Fruit fly (Drosophila melanogaster) whole organism, embryonic: ENCODE results near the gene mRpS33.

Experiments
- Bdp1 ChIP-seq: fragments of 200-800 bp; sonication (Bioruptor generic); optimal IDR thresholded peaks from 3 replicates; lab custom pipeline; 2016; ENCODE audit warnings: missing biosample characterization, missing genetic modification characterization
- Blimp-1 ChIP-seq: fragments of 200-800 bp; sonication (Bioruptor generic); optimal IDR thresholded peaks from 3 replicates; lab custom pipeline; 2018; ENCODE audit warnings: missing biosample characterization, missing genetic modification characterization, mild to moderate bottlenecking, moderate library complexity, missing genetic modification reagents
- CG11085 ChIP-seq: fragments of 200-800 bp; sonication (Bioruptor generic); IDR thresholded peaks from 2 replicates; pipeline ENCODE4 v1.3.6; 2022; ENCODE audit warnings: missing biosample characterization, missing genetic modification characterization
- CG14667 ChIP-seq: fragments of 200-800 bp; sonication (Bioruptor generic); IDR thresholded peaks from 2 replicates; pipeline ENCODE4 v1.3.6; 2022; ENCODE audit warnings: missing biosample characterization, missing genetic modification characterization
- CG15514 ChIP-seq: fragments of 200-800 bp; sonication (Bioruptor generic); optimal IDR thresholded peaks from 3 replicates; lab custom pipeline; 2017; ENCODE audit warnings: missing biosample characterization, missing genetic modification characterization, mild to moderate bottlenecking, moderate library complexity, missing genetic modification reagents
- CG1602 ChIP-seq: fragments of 200-800 bp; sonication (Bioruptor generic); optimal IDR thresholded peaks from 3 replicates; lab custom pipeline; 2016; ENCODE audit warnings: missing biosample characterization, missing genetic modification characterization
- CG17912 ChIP-seq: fragments of 200-800 bp; sonication (Bioruptor generic); optimal IDR thresholded peaks from 2 replicates; lab custom pipeline; 2018; ENCODE audit warnings: missing biosample characterization, mild to moderate bottlenecking, missing genetic modification characterization
- CG1832 ChIP-seq: fragments of 200-800 bp; sonication (Bioruptor generic); optimal IDR thresholded peaks from 2 replicates; lab custom pipeline; 2017; ENCODE audit warnings: missing biosample characterization, mild to moderate bottlenecking, missing genetic modification characterization, inconsistent platforms
- CG2889 ChIP-seq: fragments of 200-800 bp; sonication (Bioruptor generic); IDR thresholded peaks from 3 replicates; pipeline ENCODE4 v1.3.6; 2022; ENCODE audit warnings: missing biosample characterization, missing genetic modification characterization
- CG30020 ChIP-seq: fragments of 200-800 bp; optimal IDR thresholded peaks from 2 replicates; lab custom pipeline; 2019; ENCODE audit warnings: missing biosample characterization, mild to moderate bottlenecking, missing genetic modification characterization, moderate library complexity
- CG31388 ChIP-seq: fragments of 200-800 bp; sonication (Bioruptor generic); optimal IDR thresholded peaks from 2 replicates; lab custom pipeline; 2016; ENCODE audit warnings: missing biosample characterization, missing genetic modification characterization
- CG34422 ChIP-seq: fragments of 200-800 bp; sonication (Bioruptor generic); IDR thresholded peaks from 3 replicates; pipeline ENCODE4 v1.3.6; 2022; ENCODE audit warnings: missing biosample characterization, missing genetic modification characterization
- CG4360 ChIP-seq: fragments of 200-800 bp; sonication (Bioruptor generic); IDR thresholded peaks from 2 replicates; pipeline ENCODE4 v1.3.6; 2022; ENCODE audit warnings: missing biosample characterization, missing genetic modification characterization
- CG6272 ChIP-seq: fragments of 200-800 bp; sonication (Bioruptor generic); IDR thresholded peaks from 2 replicates; pipeline ENCODE4 v1.3.6; 2022; ENCODE audit warnings: missing biosample characterization, missing genetic modification characterization
- CG7745 ChIP-seq: fragments of 200-800 bp; sonication (Bioruptor generic); optimal IDR thresholded peaks from 2 replicates; lab custom pipeline; 2018; ENCODE audit warnings: missing biosample characterization, mild to moderate bottlenecking, missing genetic modification characterization, moderate library complexity
- CG8290 ChIP-seq, 3 experiments: fragments of 200-800 bp; sonication (Bioruptor generic); optimal IDR thresholded peaks; 2 replicates each; lab custom pipeline; 2016 to 2019; ENCODE audit warnings: missing biosample characterization in 3 of 3, missing genetic modification characterization in 3 of 3, mild to moderate bottlenecking in 2 of 3, moderate library complexity in 1 of 3
- CG8388 ChIP-seq: fragments of 200-800 bp; sonication (Bioruptor generic); optimal IDR thresholded peaks from 2 replicates; lab custom pipeline; 2019; ENCODE audit warnings: missing biosample characterization, mild to moderate bottlenecking, missing genetic modification characterization, moderate library complexity
- CG8478 ChIP-seq: fragments of >200 bp; optimal IDR thresholded peaks from 2 replicates; lab custom pipeline; 2018
- CG8765 ChIP-seq: fragments of 200-800 bp; sonication (Bioruptor generic); IDR thresholded peaks from 2 replicates; pipeline ENCODE4 v1.3.6; 2022; ENCODE audit warnings: missing biosample characterization, missing genetic modification characterization
- Drgx ChIP-seq: fragments of 200-800 bp; sonication (Bioruptor generic); IDR thresholded peaks from 2 replicates; pipeline ENCODE4 v1.3.6; 2022; ENCODE audit warnings: missing biosample characterization, missing genetic modification characterization
- Fer2 ChIP-seq: fragments of 200-800 bp; sonication (Bioruptor generic); optimal IDR thresholded peaks from 2 replicates; lab custom pipeline; 2018; ENCODE audit warnings: missing biosample characterization, mild to moderate bottlenecking, missing genetic modification characterization, moderate library complexity
- HLH4C ChIP-seq: fragments of 200-800 bp; sonication (Bioruptor generic); IDR thresholded peaks from 3 replicates; pipeline ENCODE4 v1.3.6; 2022; ENCODE audit warnings: missing biosample characterization, missing genetic modification characterization; ENCODE audit not compliant: partially characterized antibody
- HLH54F ChIP-seq: fragments of 200-800 bp; sonication (Bioruptor generic); optimal IDR thresholded peaks from 3 replicates; lab custom pipeline; 2016; ENCODE audit warnings: missing biosample characterization, missing genetic modification characterization
- Hey ChIP-seq: fragments of 200-800 bp; sonication (Bioruptor generic); optimal IDR thresholded peaks from 3 replicates; lab custom pipeline; 2018; ENCODE audit warnings: missing biosample characterization, mild to moderate bottlenecking, missing genetic modification characterization
- MBD-R2 ChIP-seq: fragments of 200-800 bp; sonication (Bioruptor generic); IDR thresholded peaks from 2 replicates; pipeline ENCODE4 v1.3.6; 2022; ENCODE audit warnings: missing biosample characterization, missing genetic modification characterization
- Nf-YB ChIP-seq: fragments of 200-800 bp; sonication (Bioruptor generic); optimal IDR thresholded peaks from 3 replicates; lab custom pipeline; 2019; ENCODE audit warnings: missing biosample characterization, mild to moderate bottlenecking, missing genetic modification characterization, moderate library complexity
- Sox100B ChIP-seq: fragments of 200-800 bp; sonication (Bioruptor generic); optimal IDR thresholded peaks from 3 replicates; lab custom pipeline; 2018; ENCODE audit warnings: missing biosample characterization, mild to moderate bottlenecking, missing genetic modification characterization
- Sry-δ ChIP-seq: fragments of 200-800 bp; sonication (Bioruptor generic); optimal IDR thresholded peaks from 2 replicates; lab custom pipeline; 2016; ENCODE audit warnings: missing biosample characterization, missing genetic modification characterization
- corto ChIP-seq: fragments of 200-800 bp; sonication (Bioruptor generic); optimal IDR thresholded peaks from 2 replicates; lab custom pipeline; 2016; ENCODE audit warnings: missing biosample characterization, mild to moderate bottlenecking, missing genetic modification characterization, moderate library complexity
- dati ChIP-seq: fragments of 200-800 bp; sonication (Bioruptor generic); IDR thresholded peaks from 2 replicates; pipeline ENCODE4 v1.3.6; 2022; ENCODE audit warnings: missing biosample characterization, missing genetic modification characterization
- disco-r ChIP-seq: fragments of 200-800 bp; sonication (Bioruptor generic); optimal IDR thresholded peaks from 2 replicates; lab custom pipeline; 2016; ENCODE audit warnings: missing biosample characterization, missing genetic modification characterization
- dmrt11E ChIP-seq: fragments of 200-800 bp; sonication (Bioruptor generic); optimal IDR thresholded peaks from 3 replicates; lab custom pipeline; 2018; ENCODE audit warnings: missing biosample characterization, mild to moderate bottlenecking, missing genetic modification characterization, moderate library complexity
- dmrt99B ChIP-seq: fragments of 200-800 bp; sonication (Bioruptor generic); optimal IDR thresholded peaks from 2 replicates; lab custom pipeline; 2018; ENCODE audit warnings: missing biosample characterization, mild to moderate bottlenecking, missing genetic modification characterization, moderate library complexity
- gfzf ChIP-seq: fragments of 200-800 bp; sonication (Bioruptor generic); optimal IDR thresholded peaks from 2 replicates; lab custom pipeline; 2016; ENCODE audit warnings: missing biosample characterization, mild to moderate bottlenecking, missing genetic modification characterization, moderate library complexity
- gsb-n ChIP-seq: fragments of 200-800 bp; sonication (Bioruptor generic); optimal IDR thresholded peaks from 3 replicates; lab custom pipeline; 2018; ENCODE audit warnings: missing biosample characterization, mild to moderate bottlenecking, missing genetic modification characterization
- hb ChIP-seq: fragments of 200-800 bp; sonication (Bioruptor generic); IDR thresholded peaks from 3 replicates; pipeline ENCODE4 v1.3.6; 2022; ENCODE audit warnings: missing biosample characterization, missing genetic modification characterization; ENCODE audit not compliant: partially characterized antibody
- kay ChIP-seq: fragments of 200-800 bp; sonication (Bioruptor generic); optimal IDR thresholded peaks from 2 replicates; lab custom pipeline; 2016; ENCODE audit warnings: missing biosample characterization, missing genetic modification characterization
- nau ChIP-seq: fragments of 200-800 bp; sonication (Bioruptor generic); optimal IDR thresholded peaks from 3 replicates; lab custom pipeline; 2017; ENCODE audit warnings: missing biosample characterization, mild to moderate bottlenecking, missing genetic modification characterization, missing genetic modification reagents
- otp ChIP-seq: fragments of 200-800 bp; sonication (Bioruptor generic); IDR thresholded peaks from 3 replicates; pipeline ENCODE4, ENCODE4 v1.3.6; 2022; ENCODE audit warnings: missing biosample characterization, missing genetic modification characterization
- repo ChIP-seq: fragments of 200-800 bp; sonication (Bioruptor generic); optimal IDR thresholded peaks from 2 replicates; lab custom pipeline; 2016; ENCODE audit warnings: missing biosample characterization, missing genetic modification characterization
- row ChIP-seq: fragments of 200-800 bp; sonication (Bioruptor generic); IDR thresholded peaks from 3 replicates; pipeline ENCODE4 v1.3.6; 2022; ENCODE audit warnings: missing biosample characterization, missing genetic modification characterization
- sisA ChIP-seq: fragments of 200-800 bp; sonication (Bioruptor generic); IDR thresholded peaks from 2 replicates; pipeline ENCODE4 v1.3.6; 2022; ENCODE audit warnings: missing biosample characterization, missing genetic modification characterization
- slbo ChIP-seq: fragments of 200-800 bp; sonication (Bioruptor generic); IDR thresholded peaks from 2 replicates; pipeline ENCODE4 v1.3.6; 2022; ENCODE audit warnings: missing biosample characterization, missing genetic modification characterization
- so ChIP-seq: fragments of 200-800 bp; sonication (Bioruptor generic); IDR thresholded peaks from 3 replicates; pipeline ENCODE4 v1.3.6; 2022; ENCODE audit warnings: missing biosample characterization, missing genetic modification characterization
- ssp ChIP-seq: fragments of 200-800 bp; sonication (Bioruptor generic); IDR thresholded peaks from 2 replicates; pipeline ENCODE4 v1.3.6; 2022; ENCODE audit warnings: missing biosample characterization, missing genetic modification characterization
- sug ChIP-seq: fragments of 200-800 bp; optimal IDR thresholded peaks from 2 replicates; lab custom pipeline; 2019; ENCODE audit warnings: missing biosample characterization, mild to moderate bottlenecking, missing genetic modification characterization, moderate library complexity
- trh ChIP-seq: fragments of 200-800 bp; sonication (Bioruptor generic); optimal IDR thresholded peaks from 2 replicates; lab custom pipeline; 2016; ENCODE audit warnings: missing biosample characterization, missing genetic modification characterization
- wdn ChIP-seq: fragments of 200-800 bp; sonication (Bioruptor generic); IDR thresholded peaks from 2 replicates; pipeline ENCODE4 v1.3.6; 2022; ENCODE audit warnings: missing biosample characterization, missing genetic modification characterization
- zf30C ChIP-seq: fragments of 200-800 bp; sonication (Bioruptor generic); optimal IDR thresholded peaks from 3 replicates; lab custom pipeline; 2018; ENCODE audit warnings: missing biosample characterization, mild to moderate bottlenecking, missing genetic modification characterization

The mRpS33 gene

DNA sequence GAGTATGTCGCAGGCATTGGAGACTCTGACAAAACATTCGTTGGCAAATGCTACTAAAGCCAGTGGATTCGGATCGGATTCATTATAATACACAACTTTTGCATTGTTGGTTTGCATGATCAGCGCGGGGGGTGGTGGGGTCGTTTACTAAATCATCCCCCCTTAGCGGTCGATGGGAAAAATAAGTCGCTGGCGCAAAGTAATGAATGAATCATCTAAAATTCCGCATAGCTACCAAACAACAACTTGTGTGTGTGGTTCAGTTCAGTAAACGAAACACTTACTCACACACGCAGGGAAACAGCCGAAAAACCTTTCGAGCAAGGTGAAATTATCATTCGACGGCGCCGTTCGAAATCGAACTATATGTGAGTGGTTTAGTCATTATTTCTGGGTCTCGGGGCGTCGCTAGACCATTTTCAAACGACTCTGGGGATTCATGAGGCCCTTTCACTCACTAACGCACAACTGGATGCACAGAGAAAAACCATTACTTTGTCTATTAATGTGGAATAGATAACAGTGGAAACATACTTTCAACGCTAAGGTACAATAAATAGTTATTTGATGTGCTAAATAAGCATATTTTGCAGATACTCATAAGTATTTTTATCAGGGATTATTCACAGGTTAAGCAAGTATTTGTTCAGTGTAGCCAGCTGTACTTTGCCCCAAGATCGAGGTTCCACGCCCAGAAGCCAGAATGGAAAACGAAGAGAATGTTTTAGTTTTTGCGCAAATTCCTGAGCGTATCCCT is 12.2 kb upstream of the mRpS33 start (continued):
- peak; percentile 7 for TF ChIP-seq sug
- peak; percentile 59; the same call in 2 of the 3 replicates for TF ChIP-seq so
- peak; percentile 33 for TF ChIP-seq CG15514 (GFP tag; lab: Kevin White, UChicago)
- TF ChIP-seq sisA (GFP tag; lab: Robert Waterston, UW), result peak; percentile 85
- TF ChIP-seq Hey (tag; lab: Kevin White, UChicago), result no peak
- TF ChIP-seq ssp (GFP tag; lab: Robert Waterston, UW), result peak; percentile 28
- peak; percentile 33 for TF ChIP-seq CG30020 (tag; lab: Kevin White, UChicago)
- TF ChIP-seq gfzf (GFP tag; lab: Kevin White, UChicago), result no peak
- TF ChIP-seq trh (GFP tag; lab: Kevin White, UChicago), result peak; percentile 8
- TF ChIP-seq Nf-YB (GFP tag; lab: Kevin White, UChicago), result peak; percentile 27
- TF ChIP-seq Bdp1, result peak; percentile 63
- TF ChIP-seq Sox100B, result no peak
- peak; percentile 49 for TF ChIP-seq CG1602 (GFP tag; lab: Kevin White, UChicago)
- no peak for TF ChIP-seq corto (GFP tag; lab: Kevin White, UChicago)
- no peak for TF ChIP-seq repo (GFP tag; lab: Kevin White, UChicago)
- peak; percentile 93 for TF ChIP-seq otp (GFP tag; lab: Robert Waterston, UW)
- TF ChIP-seq CG8388 (GFP tag; lab: Kevin White, UChicago), result peak; percentile 82
- TF ChIP-seq wdn (GFP tag; lab: Robert Waterston, UW), result peak; percentile 79
- TF ChIP-seq CG8765 (GFP tag; lab: Robert Waterston, UW), result peak; percentile 81
- TF ChIP-seq HLH4C, result no peak
- TF ChIP-seq dmrt99B (tag; lab: Kevin White, UChicago), result peak; percentile 59
- peak; percentile 50 for TF ChIP-seq row
- no peak for TF ChIP-seq CG8478 (lab: Kevin White, UChicago)
- TF ChIP-seq Drgx, result peak; percentile 88
- no peak for TF ChIP-seq CG1832 (GFP tag; lab: Kevin White, UChicago)
- TF ChIP-seq kay (GFP tag; lab: Kevin White, UChicago), result no peak
- peak; percentile 81 for TF ChIP-seq dmrt11E (tag; lab: Kevin White, UChicago)
- TF ChIP-seq MBD-R2, result peak; percentile 35; the same call in 1 of the 2 replicates
- TF ChIP-seq gsb-n (tag; lab: Kevin White, UChicago), result peak; percentile 78
- no peak for TF ChIP-seq CG7745 (tag; lab: Kevin White, UChicago)
- TF ChIP-seq CG34422 (GFP tag; lab: Robert Waterston, UW), result peak; percentile 17; the same call in 2 of the 3 replicates
- peak; percentile 58 for TF ChIP-seq nau (GFP tag; lab: Kevin White, UChicago)
- TF ChIP-seq zf30C (GFP tag; lab: Kevin White, UChicago), result peak; percentile 76
- TF ChIP-seq CG6272 (GFP tag; lab: Robert Waterston, UW), result peak; percentile 74
- TF ChIP-seq Fer2 (tag; lab: Kevin White, UChicago), result peak; percentile 7
- TF ChIP-seq CG31388 (GFP tag; lab: Kevin White, UChicago), result no peak
- peak; percentile 65 for TF ChIP-seq CG11085 (GFP tag; lab: Robert Waterston, UW)
- TF ChIP-seq Sry-δ (GFP tag; lab: Kevin White, UChicago), result no peak
- TF ChIP-seq dati (GFP tag; lab: Robert Waterston, UW), result peak; percentile 87
- peak; percentile 75 for TF ChIP-seq Blimp-1 (GFP tag; lab: Kevin White, UChicago)
- TF ChIP-seq CG2889 (GFP tag; lab: Robert Waterston, UW), result peak; percentile 67; the same call in 2 of the 3 replicates
- TF ChIP-seq disco-r, result peak; percentile 50
- no peak for TF ChIP-seq hb (GFP tag; lab: Robert Waterston, UW)
- TF ChIP-seq CG14667 (GFP tag; lab: Robert Waterston, UW), result peak; percentile 80
- TF ChIP-seq HLH54F, result peak; percentile 23
- TF ChIP-seq CG8290 (GFP tag; optimal IDR thresholded peaks at IDR 0.05; lab: Kevin White, UChicago), result no peak
- TF ChIP-seq CG8290 (tag; optimal IDR thresholded peaks at IDR 0.05; lab: Kevin White, UChicago), result peak in 1 of 2 experiments; percentile 97
- peak; percentile 80 for TF ChIP-seq slbo (GFP tag; lab: Robert Waterston, UW)
- TF ChIP-seq CG4360 (GFP tag; lab: Robert Waterston, UW), result peak; percentile 43; the same call in 1 of the 2 replicates
- TF ChIP-seq CG17912, result no peak
